Worm (Caenorhabditis elegans) whole organism, early embryonic: Measurements from ENCODE around the gene dmd-4.

ENCODE experiments used
- ama-1 ChIP-seq: fragments of 150-350 bp; optimal IDR thresholded peaks from 2 replicates; lab custom pipeline; 2014
- flt-1 ChIP-seq: fragments of 200-800 bp; sonication (Bioruptor generic); IDR thresholded peaks from 2 replicates; pipeline ENCODE4 v1.3.6; 2022; ENCODE audit warnings: missing genetic modification characterization, missing compliant biosample characterization
- pes-1 ChIP-seq: fragments of 200-800 bp; sonication (Bioruptor generic); IDR thresholded peaks from 2 replicates; pipeline ENCODE4 v1.3.6; 2022; ENCODE audit warnings: missing genetic modification reagents, missing genetic modification characterization, missing compliant biosample characterization
- tbx-37 ChIP-seq: fragments of 200-800 bp; sonication (Bioruptor generic); conservative IDR thresholded peaks from 2 replicates; pipeline ENCODE4 v1.3.6; 2022; ENCODE audit warnings: missing genetic modification reagents, missing genetic modification characterization, missing compliant biosample characterization
- tra-4 ChIP-seq: sonication (generic microtip); optimal IDR thresholded peaks from 2 replicates; lab custom pipeline; 2017; ENCODE audit warnings: missing genetic modification characterization, missing compliant biosample characterization

DNA sequence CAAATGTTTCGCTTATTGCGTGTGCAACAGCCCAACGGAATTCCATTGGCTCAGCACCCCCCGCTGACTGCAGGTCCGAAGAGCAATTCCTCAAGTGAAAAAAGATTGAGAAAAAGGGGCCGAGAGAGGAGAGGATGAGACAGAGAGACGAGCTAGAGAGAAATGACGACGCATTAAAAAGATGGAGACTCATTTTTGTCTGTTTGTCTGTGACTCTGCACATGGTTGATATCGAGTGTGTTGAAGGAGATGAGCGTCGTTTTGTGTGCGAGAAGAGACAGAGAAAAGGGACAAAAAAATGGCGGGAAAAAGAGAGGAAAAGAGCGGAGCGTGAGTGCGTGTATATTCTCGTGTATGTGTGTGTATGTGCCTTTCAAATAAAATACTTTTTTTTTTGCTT is 20.6 kb downstream of the dmd-4 start:
- TF ChIP-seq flt-1 (GFP tag; lab: Robert Waterston, UW) (no peak), tbx-37 (GFP tag; lab: Robert Waterston, UW) (no peak), tra-4 (tag; lab: Kevin White, UChicago) (no peak), pes-1 (no peak), ama-1 (lab: Kevin White, UChicago) (no peak)
